Fruit fly (Drosophila melanogaster) whole organism, embryonic: Measurements from ENCODE around the gene CG13124.

Source experiments
- Aef1 ChIP-seq: fragments of 200-800 bp; sonication (Bioruptor generic); IDR thresholded peaks from 3 replicates; pipeline ENCODE4 v1.3.6; 2022; ENCODE audit warnings: missing biosample characterization, missing genetic modification characterization
- Atf-2 ChIP-seq: fragments of 200-800 bp; sonication (Bioruptor generic); optimal IDR thresholded peaks from 2 replicates; lab custom pipeline; 2016; ENCODE audit warnings: missing biosample characterization, missing genetic modification characterization
- CG10267 ChIP-seq: fragments of 200-800 bp; sonication (Bioruptor generic); optimal IDR thresholded peaks from 2 replicates; lab custom pipeline; 2018; ENCODE audit warnings: missing biosample characterization, mild to moderate bottlenecking, missing genetic modification characterization, moderate library complexity
- CG10565 ChIP-seq: fragments of 200-800 bp; sonication (Bioruptor generic); optimal IDR thresholded peaks from 3 replicates; lab custom pipeline; 2016; ENCODE audit warnings: missing biosample characterization, mild to moderate bottlenecking, missing genetic modification characterization
- CG11560 ChIP-seq: fragments of 200-800 bp; sonication (Bioruptor generic); IDR thresholded peaks from 3 replicates; pipeline ENCODE4 v1.3.6; 2022; ENCODE audit warnings: missing biosample characterization, missing genetic modification characterization
- CG13894 ChIP-seq: fragments of 200-800 bp; sonication (Bioruptor generic); optimal IDR thresholded peaks from 3 replicates; lab custom pipeline; 2018; ENCODE audit warnings: missing biosample characterization, mild to moderate bottlenecking, missing genetic modification characterization, moderate library complexity
- CG14667 ChIP-seq: fragments of 200-800 bp; sonication (Bioruptor generic); IDR thresholded peaks from 2 replicates; pipeline ENCODE4 v1.3.6; 2022; ENCODE audit warnings: missing biosample characterization, missing genetic modification characterization
- CG14860 ChIP-seq: fragments of 200-800 bp; sonication (Bioruptor generic); IDR thresholded peaks from 3 replicates; pipeline ENCODE4 v1.3.6; 2022; ENCODE audit warnings: missing biosample characterization, missing genetic modification characterization; ENCODE audit not compliant: partially characterized antibody
- CG2116 ChIP-seq: fragments of 200-800 bp; sonication (Bioruptor generic); optimal IDR thresholded peaks from 3 replicates; lab custom pipeline; 2018; ENCODE audit warnings: missing biosample characterization, mild to moderate bottlenecking, missing genetic modification characterization
- CG30431 ChIP-seq: fragments of 200-800 bp; sonication (Bioruptor generic); optimal IDR thresholded peaks from 2 replicates; lab custom pipeline; 2017; ENCODE audit warnings: missing biosample characterization, missing genetic modification characterization
- CG3407 ChIP-seq: fragments of 200-800 bp; sonication (Bioruptor generic); optimal IDR thresholded peaks from 2 replicates; lab custom pipeline; 2018; ENCODE audit warnings: missing biosample characterization, mild to moderate bottlenecking, missing genetic modification characterization
- CG34224 ChIP-seq: fragments of 200-800 bp; sonication (Bioruptor generic); IDR thresholded peaks from 3 replicates; pipeline ENCODE4 v1.3.6; 2022; ENCODE audit warnings: missing biosample characterization, missing genetic modification characterization; ENCODE audit not compliant: partially characterized antibody
- CG3847 ChIP-seq: fragments of 200-800 bp; sonication (Bioruptor generic); IDR thresholded peaks from 2 replicates; pipeline ENCODE4 v1.3.6; 2022; ENCODE audit warnings: missing biosample characterization, missing genetic modification characterization
- CG6272 ChIP-seq: fragments of 200-800 bp; sonication (Bioruptor generic); IDR thresholded peaks from 2 replicates; pipeline ENCODE4 v1.3.6; 2022; ENCODE audit warnings: missing biosample characterization, missing genetic modification characterization
- CG6791 ChIP-seq: fragments of 200-800 bp; sonication (Bioruptor generic); IDR thresholded peaks from 3 replicates; pipeline ENCODE4 v1.3.6; 2022; ENCODE audit warnings: missing biosample characterization, missing genetic modification characterization; ENCODE audit not compliant: partially characterized antibody
- CG7963 ChIP-seq: fragments of 200-800 bp; sonication (Bioruptor generic); IDR thresholded peaks from 3 replicates; pipeline ENCODE4 v1.3.6; 2022; ENCODE audit warnings: missing biosample characterization, missing genetic modification characterization; ENCODE audit not compliant: partially characterized antibody
- CG8290 ChIP-seq, 3 experiments: fragments of 200-800 bp; sonication (Bioruptor generic); optimal IDR thresholded peaks; 2 replicates each; lab custom pipeline; 2016 to 2019; ENCODE audit warnings: missing biosample characterization in 3 of 3, missing genetic modification characterization in 3 of 3, mild to moderate bottlenecking in 2 of 3, moderate library complexity in 1 of 3
- Camta ChIP-seq: fragments of 200-800 bp; sonication (Bioruptor generic); optimal IDR thresholded peaks from 2 replicates; lab custom pipeline; 2016; ENCODE audit warnings: missing biosample characterization, missing genetic modification characterization
- Dip2 ChIP-seq: fragments of 200-800 bp; sonication (Bioruptor generic); IDR thresholded peaks from 2 replicates; pipeline ENCODE4 v1.3.6; 2022; ENCODE audit warnings: missing biosample characterization, missing genetic modification characterization
- Dip3 ChIP-seq: fragments of 200-800 bp; sonication (Bioruptor generic); optimal IDR thresholded peaks from 3 replicates; lab custom pipeline; 2016; ENCODE audit warnings: missing biosample characterization, missing genetic modification characterization
- Dp ChIP-seq: fragments of 200-800 bp; sonication (Bioruptor generic); optimal IDR thresholded peaks from 2 replicates; lab custom pipeline; 2018; ENCODE audit warnings: missing biosample characterization, mild to moderate bottlenecking, missing genetic modification characterization, moderate library complexity
- Dref ChIP-seq: fragments of 200-800 bp; sonication (Bioruptor generic); IDR thresholded peaks from 2 replicates; pipeline ENCODE4 v1.3.6; 2022; ENCODE audit warnings: missing biosample characterization, missing genetic modification characterization
- E2f2 ChIP-seq: fragments of 200-800 bp; sonication (Bioruptor generic); IDR thresholded peaks from 2 replicates; pipeline ENCODE4 v1.3.6; 2022; ENCODE audit warnings: missing biosample characterization, missing genetic modification characterization
- GATAe ChIP-seq: fragments of 200-800 bp; sonication (Bioruptor generic); conservative IDR thresholded peaks from 2 replicates; pipeline ENCODE4 v1.3.6; 2022; ENCODE audit warnings: missing biosample characterization, missing genetic modification characterization
- HLH4C ChIP-seq: fragments of 200-800 bp; sonication (Bioruptor generic); IDR thresholded peaks from 3 replicates; pipeline ENCODE4 v1.3.6; 2022; ENCODE audit warnings: missing biosample characterization, missing genetic modification characterization; ENCODE audit not compliant: partially characterized antibody
- HmgZ ChIP-seq: fragments of 200-800 bp; sonication (Bioruptor generic); optimal IDR thresholded peaks from 2 replicates; lab custom pipeline; 2018; ENCODE audit warnings: missing biosample characterization, mild to moderate bottlenecking, missing genetic modification characterization
- Hr3 ChIP-seq: fragments of 200-800 bp; sonication (Bioruptor generic); optimal IDR thresholded peaks from 3 replicates; lab custom pipeline; 2016; ENCODE audit warnings: missing biosample characterization, missing genetic modification characterization
- MBD-R2 ChIP-seq: fragments of 200-800 bp; sonication (Bioruptor generic); IDR thresholded peaks from 2 replicates; pipeline ENCODE4 v1.3.6; 2022; ENCODE audit warnings: missing biosample characterization, missing genetic modification characterization
- Myb ChIP-seq: fragments of 200-800 bp; sonication (Bioruptor generic); optimal IDR thresholded peaks from 2 replicates; lab custom pipeline; 2016; ENCODE audit warnings: missing biosample characterization, missing genetic modification characterization
- NFAT ChIP-seq: fragments of 200-800 bp; sonication (Bioruptor generic); IDR thresholded peaks from 2 replicates; pipeline ENCODE4 v1.3.6; 2022; ENCODE audit warnings: missing biosample characterization, missing genetic modification characterization
- Optix ChIP-seq: fragments of 200-800 bp; sonication (Bioruptor generic); IDR thresholded peaks from 3 replicates; pipeline ENCODE4 v1.3.6; 2022; ENCODE audit warnings: missing biosample characterization, missing genetic modification characterization
- Poxn ChIP-seq: fragments of 200-800 bp; sonication (Bioruptor generic); IDR thresholded peaks from 2 replicates; pipeline ENCODE4 v1.3.6; 2022; ENCODE audit warnings: missing biosample characterization, missing genetic modification characterization
- Scr ChIP-seq: fragments of 200-800 bp; sonication (Bioruptor generic); IDR thresholded peaks from 2 replicates; pipeline ENCODE4 v1.3.6; 2022; ENCODE audit warnings: missing biosample characterization, missing genetic modification characterization; ENCODE audit not compliant: partially characterized antibody
- Sry-β ChIP-seq: fragments of 200-800 bp; sonication (Bioruptor generic); optimal IDR thresholded peaks from 2 replicates; lab custom pipeline; 2018; ENCODE audit warnings: missing biosample characterization, mild to moderate bottlenecking, missing genetic modification characterization, moderate library complexity
- br ChIP-seq: fragments of >200 bp; optimal IDR thresholded peaks from 2 replicates; lab custom pipeline; 2017
- crp ChIP-seq, 2 experiments: fragments of 200-800 bp; sonication (Bioruptor generic); optimal IDR thresholded peaks; 2 replicates in 1 of 2; 3 replicates in 1 of 2; lab custom pipeline; 2017; ENCODE audit warnings: missing biosample characterization in 2 of 2, missing genetic modification characterization in 2 of 2, mild to moderate bottlenecking in 1 of 2, moderate library complexity in 1 of 2
- dan ChIP-seq: fragments of 200-800 bp; sonication (Bioruptor generic); IDR thresholded peaks from 2 replicates; pipeline ENCODE4 v1.3.6; 2022; ENCODE audit warnings: missing biosample characterization, missing genetic modification characterization
- dati ChIP-seq: fragments of 200-800 bp; sonication (Bioruptor generic); IDR thresholded peaks from 2 replicates; pipeline ENCODE4 v1.3.6; 2022; ENCODE audit warnings: missing biosample characterization, missing genetic modification characterization
- exex ChIP-seq: fragments of 200-800 bp; sonication (Bioruptor generic); optimal IDR thresholded peaks from 4 replicates; lab custom pipeline; 2018; ENCODE audit warnings: missing biosample characterization, mild to moderate bottlenecking, missing genetic modification characterization, moderate library complexity
- gem ChIP-seq: fragments of 200-800 bp; sonication (Bioruptor generic); optimal IDR thresholded peaks from 2 replicates; lab custom pipeline; 2019; ENCODE audit warnings: missing biosample characterization, mild to moderate bottlenecking, missing genetic modification characterization, moderate library complexity
- jigr1 ChIP-seq: fragments of 200-800 bp; sonication (Bioruptor generic); IDR thresholded peaks from 3 replicates; pipeline ENCODE4 v1.3.6; 2022; ENCODE audit warnings: missing biosample characterization, missing genetic modification characterization
- kah ChIP-seq: fragments of 200-800 bp; sonication (Bioruptor generic); optimal IDR thresholded peaks from 2 replicates; lab custom pipeline; 2018; ENCODE audit warnings: missing biosample characterization, mild to moderate bottlenecking, missing genetic modification characterization
- luna ChIP-seq: fragments of 200-800 bp; sonication (Bioruptor generic); optimal IDR thresholded peaks from 2 replicates; lab custom pipeline; 2016; ENCODE audit warnings: missing biosample characterization, missing genetic modification characterization
- mam ChIP-seq: fragments of 200-800 bp; sonication (Bioruptor generic); optimal IDR thresholded peaks from 3 replicates; lab custom pipeline; 2016; ENCODE audit warnings: missing biosample characterization, missing genetic modification characterization
- nerfin-2 ChIP-seq: fragments of 200-800 bp; sonication (Bioruptor generic); IDR thresholded peaks from 2 replicates; pipeline ENCODE4 v1.3.6; 2022; ENCODE audit warnings: missing biosample characterization, missing genetic modification characterization; ENCODE audit not compliant: partially characterized antibody
- org-1 ChIP-seq: fragments of 200-800 bp; sonication (Bioruptor generic); optimal IDR thresholded peaks from 2 replicates; lab custom pipeline; 2017; ENCODE audit warnings: missing biosample characterization, missing genetic modification characterization
- stc ChIP-seq: fragments of 200-800 bp; sonication (Bioruptor generic); IDR thresholded peaks from 2 replicates; pipeline ENCODE4 v1.3.6; 2022; ENCODE audit warnings: missing biosample characterization, missing genetic modification characterization
- tio ChIP-seq: fragments of 200-800 bp; sonication (Bioruptor generic); optimal IDR thresholded peaks from 2 replicates; lab custom pipeline; 2017; ENCODE audit warnings: missing biosample characterization, missing genetic modification characterization, inconsistent platforms
- tna ChIP-seq: fragments of 200-800 bp; sonication (Bioruptor generic); IDR thresholded peaks from 2 replicates; pipeline ENCODE4 v1.3.6; 2022; ENCODE audit warnings: missing biosample characterization, missing genetic modification characterization; ENCODE audit not compliant: partially characterized antibody

CG13124 gene

dm6 chr2L:9921401-9921800 is 13.0 kb upstream of the CG13124 start, which contains the start of gene CG4592 (continued):
- no peak for TF ChIP-seq CG8290 (GFP tag; optimal IDR thresholded peaks at IDR 0.05; lab: Kevin White, UChicago)
- no peak for TF ChIP-seq CG8290 (tag; optimal IDR thresholded peaks at IDR 0.05; lab: Kevin White, UChicago)
- no peak for TF ChIP-seq br (lab: Kevin White, UChicago)
- peak; percentile 15 for TF ChIP-seq Myb (GFP tag; lab: Kevin White, UChicago)
- 0 out of 2 replicates have a peak, but pooled peaks have one; percentile 17 for TF ChIP-seq stc
- TF ChIP-seq Atf-2 (GFP tag; lab: Kevin White, UChicago) = no peak
- peak; percentile 37 for TF ChIP-seq Camta (GFP tag; lab: Kevin White, UChicago)
- TF ChIP-seq E2f2 (GFP tag; lab: Robert Waterston, UW) = peak; percentile 60
- peak; percentile 34 for TF ChIP-seq Hr3
- TF ChIP-seq org-1 (GFP tag; lab: Kevin White, UChicago) = no peak
- no peak for TF ChIP-seq Aef1 (GFP tag; lab: Robert Waterston, UW)
- 0 out of 2 replicates have a peak, but pooled peaks have one; percentile 35 for TF ChIP-seq dati (GFP tag; lab: Robert Waterston, UW)
- peak; percentile 21 for TF ChIP-seq CG3407 (GFP tag; lab: Kevin White, UChicago)
- peak; percentile 50 for TF ChIP-seq CG10267 (tag; lab: Kevin White, UChicago)
- 0 out of 3 replicates have a peak, but pooled peaks have one; percentile 34 for TF ChIP-seq Optix (GFP tag; lab: Robert Waterston, UW)
- no peak for TF ChIP-seq CG6272
- no peak for TF ChIP-seq gem (tag; lab: Kevin White, UChicago)
- TF ChIP-seq Dip3 (GFP tag; lab: Kevin White, UChicago) = peak; percentile 18
- peak; percentile 40; the same call in 1 of the 2 replicates for TF ChIP-seq CG3847
- no peak for TF ChIP-seq Sry-β (GFP tag; lab: Kevin White, UChicago)
- no peak for TF ChIP-seq CG14667 (GFP tag; lab: Robert Waterston, UW)
- no peak for TF ChIP-seq tio (GFP tag; lab: Kevin White, UChicago)
- TF ChIP-seq dan = no peak
- TF ChIP-seq HmgZ (tag; lab: Kevin White, UChicago) = peak; percentile 63
- TF ChIP-seq CG10565 (GFP tag; lab: Kevin White, UChicago) = no peak

dm6 chr2L:9919949-9920348 is 11.5 kb upstream of the CG13124 start, which contains the start of gene CG4594:
Gene CG4594, plus strand, starts transcription at chr2L:9920160.
- peak; percentile 92 for TF ChIP-seq CG11560 (tag; lab: Robert Waterston, UW)
- TF ChIP-seq Dip2 (GFP tag; lab: Robert Waterston, UW) = no peak
- TF ChIP-seq Dref (GFP tag; lab: Robert Waterston, UW) = peak; percentile 66
- no peak for TF ChIP-seq luna
- peak; percentile 23; the same call in 1 of the 3 replicates for TF ChIP-seq HLH4C (GFP tag; lab: Robert Waterston, UW)
- TF ChIP-seq Dp (GFP tag; lab: Kevin White, UChicago) = peak; percentile 69
- 0 out of 3 replicates have a peak, but pooled peaks have one; percentile 28 for TF ChIP-seq CG34224 (GFP tag; lab: Robert Waterston, UW)
- TF ChIP-seq NFAT (GFP tag; lab: Robert Waterston, UW) = no peak
- peak; percentile 16; the same call in 1 of the 2 replicates for TF ChIP-seq tna (GFP tag; lab: Robert Waterston, UW)
- no peak for TF ChIP-seq mam (GFP tag; lab: Kevin White, UChicago)
- TF ChIP-seq CG6791 (GFP tag; lab: Robert Waterston, UW) = peak; percentile 15; the same call in 2 of the 3 replicates
- no peak for TF ChIP-seq Poxn (GFP tag; lab: Robert Waterston, UW)
- TF ChIP-seq CG14860 = 0 out of 3 replicates have a peak, but pooled peaks have one; percentile 12
- no peak for TF ChIP-seq CG13894 (tag; lab: Kevin White, UChicago)
- no peak for TF ChIP-seq kah (GFP tag; lab: Kevin White, UChicago)
- TF ChIP-seq MBD-R2 (GFP tag; lab: Robert Waterston, UW) = 0 out of 2 replicates have a peak, but pooled peaks have one; percentile 8
- no peak for TF ChIP-seq jigr1
- peak in 1 of 2 experiments; percentile 71 for TF ChIP-seq crp (GFP tag; optimal IDR thresholded peaks at IDR 0.05; lab: Kevin White, UChicago)
- peak; percentile 13; the same call in 2 of the 3 replicates for TF ChIP-seq CG7963 (GFP tag; lab: Robert Waterston, UW)
- peak; percentile 41; the same call in 1 of the 2 replicates for TF ChIP-seq nerfin-2 (GFP tag; lab: Robert Waterston, UW)
- no peak for TF ChIP-seq CG30431
- peak; percentile 22 for TF ChIP-seq exex (tag; lab: Kevin White, UChicago)
- TF ChIP-seq E2f2 (GFP tag; lab: Robert Waterston, UW) = peak; percentile 80
- TF ChIP-seq Scr (GFP tag; lab: Robert Waterston, UW) = 0 out of 2 replicates have a peak, but pooled peaks have one; percentile 32
- TF ChIP-seq GATAe (GFP tag; lab: Robert Waterston, UW) = no peak
- TF ChIP-seq CG2116 = peak; percentile 3
